Worm (Caenorhabditis elegans): Measurements from ENCODE around the gene nhr-255.

The nhr-255 gene

DNA sequence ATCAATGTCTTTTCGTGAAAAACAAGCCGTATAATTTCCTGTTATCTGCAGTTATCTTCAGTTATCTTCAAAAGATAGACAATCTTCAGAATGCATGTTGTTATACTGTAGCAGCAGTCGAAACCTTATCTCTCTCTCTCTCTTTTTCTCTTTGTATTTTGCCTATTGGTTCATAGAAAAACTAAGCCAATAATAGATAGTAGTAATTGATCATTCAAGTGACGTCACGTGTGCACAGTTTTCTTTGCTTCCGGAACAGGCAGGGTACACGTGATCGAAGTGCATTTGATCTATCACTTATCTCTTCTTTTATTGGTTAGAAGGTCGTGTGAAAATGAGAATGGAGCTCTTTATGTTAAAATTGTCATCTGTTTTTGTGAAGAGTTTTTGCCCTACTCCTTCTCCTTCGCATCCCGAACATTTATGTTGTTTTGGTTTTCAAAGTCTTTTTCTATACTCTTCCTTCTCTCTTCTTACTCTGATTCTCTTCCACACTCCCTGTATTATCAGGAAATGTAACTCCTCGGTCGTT, 37.8 kb upstream of the nhr-255 start (continued):
- peak; percentile 78 for TF ChIP-seq nhr-71 (tag; optimal IDR thresholded peaks at IDR 0.05)
- no peak for TF ChIP-seq mef-2 (tag; optimal IDR thresholded peaks at IDR 0.05)
- no peak for TF ChIP-seq ceh-82 (tag; optimal IDR thresholded peaks at IDR 0.05)
- peak; percentile 11 for TF ChIP-seq lin-13 (GFP tag; optimal IDR thresholded peaks at IDR 0.05)
- no peak for TF ChIP-seq fkh-4 (tag; optimal IDR thresholded peaks at IDR 0.05; ENCODE audit: borderline replicate concordance)
- no peak for TF ChIP-seq fos-1 (tag; optimal IDR thresholded peaks at IDR 0.05)
- TF ChIP-seq nhr-76 (tag; optimal IDR thresholded peaks at IDR 0.05): no peak
- TF ChIP-seq unc-62 (GFP tag; optimal IDR thresholded peaks at IDR 0.05): no peak
- TF ChIP-seq dsc-1 (tag; optimal IDR thresholded peaks at IDR 0.05): no peak
- TF ChIP-seq C34B4.2 (tag; optimal IDR thresholded peaks at IDR 0.05): no peak
- TF ChIP-seq snpc-4 (tag; optimal IDR thresholded peaks at IDR 0.05): no peak
- no peak for TF ChIP-seq nhr-12 (tag; optimal IDR thresholded peaks at IDR 0.05)
- no peak for TF ChIP-seq mab-9 (GFP tag; IDR thresholded peaks at IDR 0.05)
- no peak for TF ChIP-seq ceh-88 (GFP tag; IDR thresholded peaks at IDR 0.05)
- no peak for TF ChIP-seq lir-3 (tag; optimal IDR thresholded peaks at IDR 0.05; ENCODE audit: poor library complexity)
- no peak for TF ChIP-seq unc-86 (tag; optimal IDR thresholded peaks at IDR 0.05)
- TF ChIP-seq nhr-47 (tag; optimal IDR thresholded peaks at IDR 0.05): peak; percentile 19
- no peak for TF ChIP-seq Y116A8C.19 (tag; optimal IDR thresholded peaks at IDR 0.05; ENCODE audit: borderline replicate concordance)
- no peak for TF ChIP-seq nhr-11 (tag; optimal IDR thresholded peaks at IDR 0.05)
- TF ChIP-seq nhr-20 (tag; optimal IDR thresholded peaks at IDR 0.05): peak; percentile 80
- no peak for TF ChIP-seq irx-1 (tag; optimal IDR thresholded peaks at IDR 0.05)
- TF ChIP-seq mep-1 (tag; optimal IDR thresholded peaks at IDR 0.05): no peak
- TF ChIP-seq sox-4 (tag; optimal IDR thresholded peaks at IDR 0.05): no peak
- TF ChIP-seq hlh-17 (GFP tag; optimal IDR thresholded peaks at IDR 0.05; ENCODE audit: borderline replicate concordance): no peak
- peak in 1 of 2 experiments; percentile 8 for TF ChIP-seq lsy-2 (tag; optimal IDR thresholded peaks at IDR 0.05)
- TF ChIP-seq sup-37 (GFP tag; optimal IDR thresholded peaks at IDR 0.05): no peak
- TF ChIP-seq C04F5.9 (tag; optimal IDR thresholded peaks at IDR 0.05): no peak
- no peak for TF ChIP-seq nhr-77 (tag; optimal IDR thresholded peaks at IDR 0.05)
- TF ChIP-seq skn-1 (tag; optimal IDR thresholded peaks at IDR 0.05): no peak
- TF ChIP-seq hpl-2 (GFP tag; optimal IDR thresholded peaks at IDR 0.05): no peak
- no peak for TF ChIP-seq ceh-8 (GFP tag; optimal IDR thresholded peaks at IDR 0.05)
- no peak for TF ChIP-seq hlh-4 (tag; optimal IDR thresholded peaks at IDR 0.05)
- TF ChIP-seq lin-35 (GFP tag; optimal IDR thresholded peaks at IDR 0.05): peak in 1 of 2 experiments; percentile 33
- TF ChIP-seq egl-13 (tag; optimal IDR thresholded peaks at IDR 0.05): no peak
- TF ChIP-seq zag-1 (tag; optimal IDR thresholded peaks at IDR 0.05): no peak
- TF ChIP-seq nhr-237 (tag; optimal IDR thresholded peaks at IDR 0.05): no peak
- TF ChIP-seq nhr-28 (tag; optimal IDR thresholded peaks at IDR 0.05): no peak
- TF ChIP-seq pag-3 (tag; optimal IDR thresholded peaks at IDR 0.05; ENCODE audit: borderline replicate concordance, insufficient read depth): no peak
- TF ChIP-seq xbp-1 (tag; optimal IDR thresholded peaks at IDR 0.05): no peak
- no peak for TF ChIP-seq F16B12.6 (tag; optimal IDR thresholded peaks at IDR 0.05)
- no peak for TF ChIP-seq isw-1 (GFP tag; IDR thresholded peaks at IDR 0.05)
- no peak for TF ChIP-seq ceh-63 (GFP tag; optimal IDR thresholded peaks at IDR 0.05)
- TF ChIP-seq fkh-8 (tag; optimal IDR thresholded peaks at IDR 0.05): no peak
- no peak for TF ChIP-seq efl-1 (optimal IDR thresholded peaks at IDR 0.05)
- peak in 1 of 2 experiments; percentile 33 for TF ChIP-seq efl-1 (GFP tag; optimal IDR thresholded peaks at IDR 0.05 in 1 of 2)
- TF ChIP-seq alr-1 (tag; optimal IDR thresholded peaks at IDR 0.05; ENCODE audit: borderline replicate concordance): no peak
- TF ChIP-seq nhr-90 (tag; optimal IDR thresholded peaks at IDR 0.05; ENCODE audit: poor library complexity): peak; percentile 65

Measured in whole organism, L1 larva.